Worm (Caenorhabditis elegans): ENCODE results near the gene F38B6.6.
A peak's percentile ranks its signal among the peaks of the same experiment; 100 is the strongest.

F38B6.6 gene

DNA sequence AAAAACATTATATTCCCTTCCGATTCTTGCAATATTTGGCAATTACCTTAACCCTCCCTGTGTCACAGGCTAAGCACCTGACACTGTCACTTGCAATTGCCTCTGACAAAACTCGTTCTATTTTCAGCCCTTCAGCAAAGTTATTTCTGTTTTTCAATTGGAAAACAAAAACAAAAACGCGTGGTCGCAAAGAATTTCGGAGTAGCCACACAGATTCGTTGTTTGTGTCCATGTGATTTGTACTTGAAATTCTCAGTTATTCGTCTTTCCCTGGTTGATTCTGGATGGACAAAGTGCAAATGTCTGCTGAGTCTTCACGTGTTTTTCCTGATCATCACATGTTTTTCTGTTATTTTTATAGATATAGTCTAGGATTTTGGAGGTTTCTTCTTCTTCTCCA, 45.6 kb upstream of the F38B6.6 start:
- TF ChIP-seq sma-9 (GFP tag; optimal IDR thresholded peaks at IDR 0.05) (peak; percentile 85), sma-9 (tag; optimal IDR thresholded peaks at IDR 0.05) (no peak), R02D3.7 (tag; optimal IDR thresholded peaks at IDR 0.05) (no peak), nhr-23 (tag; optimal IDR thresholded peaks at IDR 0.05) (no peak), mdl-1 (tag; optimal IDR thresholded peaks at IDR 0.05) (peak in 1 of 2 experiments; percentile 27), Y55F3AM.14 (GFP tag; optimal IDR thresholded peaks at IDR 0.05) (no peak), F13H6.1 (tag; optimal IDR thresholded peaks at IDR 0.05) (peak; percentile 63), C34F6.9 (tag; optimal IDR thresholded peaks at IDR 0.05) (peak; percentile 57), nhr-129 (tag; optimal IDR thresholded peaks at IDR 0.05) (peak; percentile 83), crh-2 (tag; optimal IDR thresholded peaks at IDR 0.05) (peak; percentile 45), nhr-21 (tag; optimal IDR thresholded peaks at IDR 0.05) (peak; percentile 81), nhr-25 (tag; optimal IDR thresholded peaks at IDR 0.05) (peak; percentile 70), sma-3 (GFP tag; optimal IDR thresholded peaks at IDR 0.05) (peak; percentile 65), lsy-2 (tag; optimal IDR thresholded peaks at IDR 0.05) (peak in 1 of 2 experiments; percentile 58)

DNA sequence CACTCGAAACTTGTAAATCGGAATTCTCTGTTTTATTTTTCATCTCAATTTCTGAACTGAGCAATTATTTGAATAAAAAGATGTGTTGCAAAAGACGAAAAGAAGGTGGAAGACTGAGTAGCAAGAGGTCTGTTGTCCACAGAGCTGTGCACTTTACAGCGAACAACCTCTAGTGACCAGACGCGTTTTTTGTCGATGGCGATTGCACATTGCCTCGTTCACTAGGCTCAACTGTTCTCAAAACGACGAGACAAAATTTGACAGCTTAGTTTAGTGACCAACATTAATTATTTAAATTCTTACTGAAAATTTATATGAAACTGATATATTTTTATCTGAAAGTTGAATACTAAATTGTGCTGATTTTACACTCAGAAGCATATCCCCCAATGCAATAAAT, 43.3 kb upstream of the F38B6.6 start, which contains the start of gene R03E9.2:
Gene R03E9.2, minus strand, starts transcription at position 101 of the 400 bp plus-strand sequence.
- TF ChIP-seq nhr-10 (tag; optimal IDR thresholded peaks at IDR 0.05), result no peak
- no peak for TF ChIP-seq elt-3 (tag; optimal IDR thresholded peaks at IDR 0.05)
- TF ChIP-seq C34F6.9 (tag; optimal IDR thresholded peaks at IDR 0.05), result no peak
- TF ChIP-seq ceh-82 (tag; optimal IDR thresholded peaks at IDR 0.05), result no peak
- TF ChIP-seq sma-3 (GFP tag; optimal IDR thresholded peaks at IDR 0.05), result no peak
- TF ChIP-seq unc-62 (GFP tag; optimal IDR thresholded peaks at IDR 0.05), result no peak
- no peak for TF ChIP-seq unc-39 (tag; optimal IDR thresholded peaks at IDR 0.05)
- TF ChIP-seq nhr-12 (tag; optimal IDR thresholded peaks at IDR 0.05), result no peak
- no peak for TF ChIP-seq nhr-11 (tag; optimal IDR thresholded peaks at IDR 0.05)

DNA sequence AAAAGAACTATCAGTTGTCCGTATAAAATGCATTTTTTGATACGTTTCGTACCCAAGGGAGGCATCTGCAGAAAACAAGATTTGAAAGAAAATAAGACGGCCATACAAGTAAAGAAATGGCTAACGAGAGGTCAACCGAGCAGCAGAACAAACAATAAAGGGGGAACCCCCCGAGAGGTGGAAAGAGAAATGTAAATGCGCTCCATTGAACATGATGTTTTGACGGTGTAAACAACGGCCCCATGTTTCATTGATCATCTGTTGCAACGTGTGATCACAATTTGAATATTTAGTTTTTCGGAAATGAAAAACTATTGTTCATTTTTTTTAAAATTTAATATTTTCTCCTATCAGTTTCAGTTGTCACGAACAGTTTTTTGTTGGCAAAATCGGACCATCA, 39.7 kb upstream of the F38B6.6 start, which contains the start of gene K11G12.6:
Gene K11G12.6, minus strand, starts transcription at position 65 of the 400 bp plus-strand sequence.
- TF ChIP-seq alr-1 (tag; optimal IDR thresholded peaks at IDR 0.05), result no peak
- TF ChIP-seq egl-27 (tag; optimal IDR thresholded peaks at IDR 0.05), result no peak
- no peak for TF ChIP-seq ama-1 (optimal IDR thresholded peaks at IDR 0.05)
- peak; percentile 55 for TF ChIP-seq C34F6.9 (tag; optimal IDR thresholded peaks at IDR 0.05)
- TF ChIP-seq unc-55 (GFP tag; optimal IDR thresholded peaks at IDR 0.05), result peak; percentile 10
- peak; percentile 27 for TF ChIP-seq sma-9 (GFP tag; optimal IDR thresholded peaks at IDR 0.05)
- no peak for TF ChIP-seq sma-9 (tag; optimal IDR thresholded peaks at IDR 0.05)
- TF ChIP-seq mab-5 (tag; optimal IDR thresholded peaks at IDR 0.05), result no peak
- no peak for TF ChIP-seq nhr-6 (tag; optimal IDR thresholded peaks at IDR 0.05)
- no peak for TF ChIP-seq ZK546.5 (tag; optimal IDR thresholded peaks at IDR 0.05)
- TF ChIP-seq zag-1 (tag; optimal IDR thresholded peaks at IDR 0.05), result peak; percentile 36
- no peak for TF ChIP-seq aly-2 (tag; optimal IDR thresholded peaks at IDR 0.05)
- TF ChIP-seq ceh-16 (tag; optimal IDR thresholded peaks at IDR 0.05), result no peak
- TF ChIP-seq crh-2 (tag; optimal IDR thresholded peaks at IDR 0.05), result peak; percentile 20
- no peak for TF ChIP-seq peb-1 (tag; optimal IDR thresholded peaks at IDR 0.05)
- peak; percentile 61 for TF ChIP-seq nhr-129 (tag; optimal IDR thresholded peaks at IDR 0.05)
- peak in 1 of 2 experiments; percentile 41 for TF ChIP-seq lsy-2 (tag; optimal IDR thresholded peaks at IDR 0.05)
- TF ChIP-seq mdl-1 (tag; optimal IDR thresholded peaks at IDR 0.05), result peak; percentile 3 to 65
- no peak for TF ChIP-seq ztf-4 (tag; optimal IDR thresholded peaks at IDR 0.05)
- no peak for TF ChIP-seq ztf-1 (GFP tag; conservative IDR thresholded peaks at IDR 0.05)

DNA sequence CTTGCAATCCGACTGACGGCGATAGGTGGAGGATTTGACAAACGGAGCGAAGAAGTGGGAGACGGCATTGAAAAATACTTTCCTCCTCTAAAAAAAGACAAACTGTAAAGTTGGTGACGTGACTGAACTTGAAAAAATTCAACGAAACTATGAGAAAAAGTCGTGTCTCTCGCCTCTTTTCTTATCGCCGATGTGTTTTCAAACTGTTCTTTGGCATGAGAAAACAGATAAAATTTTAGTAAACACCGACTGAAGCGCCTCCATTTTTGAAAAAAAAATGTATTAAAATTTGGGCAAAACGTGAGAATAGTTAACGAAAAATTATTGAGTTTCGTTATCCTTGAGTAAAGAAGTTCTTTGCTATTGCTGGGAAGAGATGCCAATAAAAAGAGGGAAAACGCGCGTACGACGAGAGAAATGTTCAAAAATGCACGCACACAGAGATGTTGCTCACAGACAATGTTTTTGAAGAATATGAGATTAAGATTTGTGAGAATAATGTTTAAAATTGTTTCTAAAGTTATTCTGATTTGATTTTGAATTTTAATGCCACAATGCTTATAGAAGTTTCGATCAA, 39.0 kb upstream of the F38B6.6 start:
- TF ChIP-seq unc-62 (GFP tag; optimal IDR thresholded peaks at IDR 0.05) (no peak), ceh-16 (tag; optimal IDR thresholded peaks at IDR 0.05) (no peak), nhr-77 (tag; optimal IDR thresholded peaks at IDR 0.05) (no peak), lin-13 (GFP tag; optimal IDR thresholded peaks at IDR 0.05) (no peak), F13H6.1 (tag; optimal IDR thresholded peaks at IDR 0.05) (no peak), lin-39 (tag; optimal IDR thresholded peaks at IDR 0.05) (no peak), lsy-2 (tag; optimal IDR thresholded peaks at IDR 0.05) (no peak), nhr-21 (tag; optimal IDR thresholded peaks at IDR 0.05) (no peak), mbf-1 (tag; optimal IDR thresholded peaks at IDR 0.05) (no peak), peb-1 (tag; optimal IDR thresholded peaks at IDR 0.05) (no peak), nhr-6 (tag; optimal IDR thresholded peaks at IDR 0.05) (no peak), unc-55 (GFP tag; optimal IDR thresholded peaks at IDR 0.05) (peak; percentile 55), Y55F3AM.14 (GFP tag; optimal IDR thresholded peaks at IDR 0.05) (no peak), dmd-4 (tag; optimal IDR thresholded peaks at IDR 0.05) (no peak), ceh-82 (tag; optimal IDR thresholded peaks at IDR 0.05) (no peak), nhr-23 (tag; optimal IDR thresholded peaks at IDR 0.05) (no peak), nhr-237 (tag; optimal IDR thresholded peaks at IDR 0.05) (no peak), nhr-129 (tag; optimal IDR thresholded peaks at IDR 0.05) (peak; percentile 38), nhr-10 (tag; optimal IDR thresholded peaks at IDR 0.05) (no peak), crh-2 (tag; optimal IDR thresholded peaks at IDR 0.05) (peak; percentile 42), mdl-1 (tag; optimal IDR thresholded peaks at IDR 0.05) (peak; percentile 65 to 70), zag-1 (tag; optimal IDR thresholded peaks at IDR 0.05) (no peak), egl-27 (tag; optimal IDR thresholded peaks at IDR 0.05) (no peak), ztf-1 (GFP tag; conservative IDR thresholded peaks at IDR 0.05) (no peak), fos-1 (tag; optimal IDR thresholded peaks at IDR 0.05) (peak; percentile 23), sma-3 (GFP tag; optimal IDR thresholded peaks at IDR 0.05) (no peak), sma-9 (GFP tag; optimal IDR thresholded peaks at IDR 0.05) (peak; percentile 26), sma-9 (tag; optimal IDR thresholded peaks at IDR 0.05) (no peak), blmp-1 (tag; optimal IDR thresholded peaks at IDR 0.05; ENCODE audit: insufficient read depth) (no peak), R02D3.7 (tag; optimal IDR thresholded peaks at IDR 0.05) (no peak), ZK546.5 (tag; optimal IDR thresholded peaks at IDR 0.05) (no peak), nhr-25 (tag; optimal IDR thresholded peaks at IDR 0.05) (no peak), elt-3 (tag; optimal IDR thresholded peaks at IDR 0.05) (no peak), C34F6.9 (tag; optimal IDR thresholded peaks at IDR 0.05) (peak; percentile 33), ztf-11 (tag; optimal IDR thresholded peaks at IDR 0.05) (no peak)
